Worm (Caenorhabditis elegans): ENCODE results near the gene srg-16.

DNA sequence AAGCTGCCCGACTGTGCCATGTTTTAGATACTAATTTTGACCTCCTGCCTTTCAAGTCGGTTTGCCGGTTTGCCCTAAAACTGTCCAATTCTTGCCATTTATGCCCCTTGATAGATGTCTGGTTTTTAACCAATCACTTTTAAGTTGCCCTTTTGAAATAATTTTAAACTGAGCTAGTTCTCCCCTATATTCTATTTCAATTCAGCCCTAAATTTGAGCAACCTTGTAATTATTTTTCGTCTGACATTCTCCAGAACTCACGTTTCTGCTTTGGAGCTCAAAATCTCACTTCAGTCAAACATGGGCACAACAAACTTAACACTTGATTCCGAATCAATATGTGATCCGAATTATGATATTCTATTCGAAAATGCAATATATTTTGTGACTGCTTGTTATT, 6.5 kb downstream of the srg-16 start, which contains the start of gene srg-17:
- no peak for TF ChIP-seq mdl-1 (tag; optimal IDR thresholded peaks at IDR 0.05)
- TF ChIP-seq unc-130 (GFP tag; optimal IDR thresholded peaks at IDR 0.05) = no peak
- no peak for TF ChIP-seq zip-2 (tag; optimal IDR thresholded peaks at IDR 0.05)
- TF ChIP-seq nhr-76 (tag; optimal IDR thresholded peaks at IDR 0.05) = no peak
- no peak for TF ChIP-seq fkh-10 (GFP tag; optimal IDR thresholded peaks at IDR 0.05)
- no peak for TF ChIP-seq attf-4 (tag; optimal IDR thresholded peaks at IDR 0.05)
- TF ChIP-seq ZK546.5 (tag; optimal IDR thresholded peaks at IDR 0.05) = no peak

Measured in whole organism, L4 larva.